Fruit fly (Drosophila melanogaster): ENCODE results near the gene CG6793.

- no peak for TF ChIP-seq sage (GFP tag; optimal IDR thresholded peaks at IDR 0.05)
- TF ChIP-seq dl (GFP tag; optimal IDR thresholded peaks at IDR 0.05; ENCODE audit: insufficient read depth in 1 of 2, partially characterized antibody in 2 of 2) = no peak
- TF ChIP-seq foxo (GFP tag; optimal IDR thresholded peaks at IDR 0.05) = no peak
Observed at dm6 chr3L:12040313-12040924, 1.8 kb upstream of the CG6793 start.

Measured in whole organism, wandering third instar larva.